Worm (Caenorhabditis elegans): ENCODE results near the gene clec-170.

clec-170 gene

DNA sequence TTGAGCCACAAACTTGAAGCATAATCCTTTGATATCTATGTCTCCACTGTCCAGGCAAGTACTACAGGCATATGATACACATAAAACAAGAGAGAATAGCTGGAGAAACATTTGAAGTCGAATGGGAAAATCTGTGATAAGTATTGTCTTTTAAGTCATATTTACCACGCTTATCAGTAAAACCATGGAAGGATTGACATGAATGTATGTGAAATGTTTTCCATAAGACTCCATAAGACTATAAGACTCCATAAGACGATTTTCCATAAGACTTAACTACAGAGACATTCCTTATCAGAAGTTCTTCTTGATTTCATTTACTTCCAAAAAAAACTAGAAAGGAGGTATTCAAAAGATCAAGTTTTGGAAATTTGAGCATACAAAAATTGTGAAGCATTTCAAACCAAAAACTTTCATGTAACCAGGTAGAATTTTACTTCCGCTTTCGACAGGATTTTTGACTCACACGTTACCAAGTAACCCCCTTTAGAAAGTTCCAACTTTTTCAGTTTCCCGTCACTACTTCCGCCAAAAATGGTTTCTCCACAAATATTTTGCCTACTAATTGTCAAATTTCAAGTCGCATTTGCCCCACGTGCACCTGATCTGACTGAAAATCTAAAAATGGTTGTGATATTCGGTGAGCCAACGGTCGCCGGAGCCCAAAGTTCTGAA is 19.8 kb upstream of the clec-170 start, which contains the start of the genes clec-165 and F38A1.11:
Gene clec-165 (minus strand): TSS at position 125 of the 675 bp plus-strand sequence.
Gene F38A1.11 (plus strand): TSS at position 625 of the 675 bp plus-strand sequence.
- TF ChIP-seq sea-1 (GFP tag; conservative IDR thresholded peaks at IDR 0.05) = no peak
- TF ChIP-seq ama-1 (optimal IDR thresholded peaks at IDR 0.05) = no peak
- no peak for TF ChIP-seq hmbx-1 (tag; optimal IDR thresholded peaks at IDR 0.05)
- TF ChIP-seq pes-1 (GFP tag; IDR thresholded peaks at IDR 0.05) = no peak
- no peak for TF ChIP-seq flt-1 (GFP tag; IDR thresholded peaks at IDR 0.05)
- TF ChIP-seq ceh-36 (tag; optimal IDR thresholded peaks at IDR 0.05) = no peak
- no peak for TF ChIP-seq F13C5.2 (tag; optimal IDR thresholded peaks at IDR 0.05)
- TF ChIP-seq tbx-37 (GFP tag; conservative IDR thresholded peaks at IDR 0.05) = no peak
- TF ChIP-seq aly-1 (tag; optimal IDR thresholded peaks at IDR 0.05) = no peak
- TF ChIP-seq tra-4 (tag; optimal IDR thresholded peaks at IDR 0.05) = no peak
- no peak for TF ChIP-seq scrt-1 (GFP tag; IDR thresholded peaks at IDR 0.05)
- TF ChIP-seq ceh-13 (GFP tag; optimal IDR thresholded peaks at IDR 0.05) = no peak
- TF ChIP-seq ets-7 (tag; optimal IDR thresholded peaks at IDR 0.05) = no peak

DNA sequence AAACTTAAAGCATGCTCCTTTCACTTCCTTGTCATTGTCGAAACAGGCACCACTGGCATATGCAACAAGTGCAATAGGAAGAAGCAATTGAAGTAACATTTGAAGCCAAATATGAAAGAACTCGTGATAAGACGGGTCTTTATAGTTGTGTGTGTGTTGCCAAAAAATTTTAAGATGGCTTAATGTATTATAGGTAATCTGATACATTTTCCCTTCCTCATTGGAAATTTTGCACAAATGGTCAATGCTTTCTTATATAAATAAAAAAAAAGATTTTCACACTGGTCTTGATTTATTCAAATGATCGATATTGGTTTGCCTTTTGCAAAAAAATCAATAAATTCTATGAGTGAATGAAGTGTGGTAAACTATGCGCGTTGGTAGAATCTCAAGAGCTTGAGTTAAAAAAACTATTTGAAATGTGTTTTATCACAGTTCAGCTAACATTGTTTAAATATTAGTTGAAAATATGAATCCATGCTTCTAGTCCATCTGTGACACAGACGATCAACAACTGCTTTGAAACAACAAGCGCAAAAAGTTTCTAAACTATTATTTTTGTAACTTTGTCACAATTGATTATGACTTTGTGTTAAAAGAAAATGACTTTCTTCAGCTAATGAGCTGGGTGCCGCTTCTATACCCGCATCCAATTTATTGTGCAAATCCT is 15.3 kb upstream of the clec-170 start, which contains the start of the genes clec-166 and F38A1.6:
Gene clec-166 (minus strand): TSS at position 101 of the 670 bp plus-strand sequence.
Gene F38A1.6 (plus strand): TSS at position 620 of the 670 bp plus-strand sequence.
- TF ChIP-seq B0310.2 (tag; optimal IDR thresholded peaks at IDR 0.05) = no peak
- no peak for TF ChIP-seq tbx-37 (GFP tag; conservative IDR thresholded peaks at IDR 0.05)
- no peak for TF ChIP-seq hnd-1 (tag; optimal IDR thresholded peaks at IDR 0.05)
- TF ChIP-seq hmbx-1 (tag; optimal IDR thresholded peaks at IDR 0.05) = no peak
- no peak for TF ChIP-seq ceh-13 (GFP tag; optimal IDR thresholded peaks at IDR 0.05)
- TF ChIP-seq ets-7 (tag; optimal IDR thresholded peaks at IDR 0.05) = no peak
- TF ChIP-seq ceh-36 (tag; optimal IDR thresholded peaks at IDR 0.05) = no peak
- no peak for TF ChIP-seq aly-1 (tag; optimal IDR thresholded peaks at IDR 0.05)
- no peak for TF ChIP-seq scrt-1 (GFP tag; IDR thresholded peaks at IDR 0.05)
- no peak for TF ChIP-seq F13C5.2 (tag; optimal IDR thresholded peaks at IDR 0.05)
- TF ChIP-seq hmg-4 (GFP tag; optimal IDR thresholded peaks at IDR 0.05) = no peak
- no peak for TF ChIP-seq flt-1 (GFP tag; IDR thresholded peaks at IDR 0.05)
- TF ChIP-seq tra-4 (tag; optimal IDR thresholded peaks at IDR 0.05) = no peak
- TF ChIP-seq sea-1 (GFP tag; conservative IDR thresholded peaks at IDR 0.05) = no peak
- TF ChIP-seq ama-1 (optimal IDR thresholded peaks at IDR 0.05) = no peak
- TF ChIP-seq tbx-11 (GFP tag; IDR thresholded peaks at IDR 0.05) = no peak
- no peak for TF ChIP-seq pes-1 (GFP tag; IDR thresholded peaks at IDR 0.05)

DNA sequence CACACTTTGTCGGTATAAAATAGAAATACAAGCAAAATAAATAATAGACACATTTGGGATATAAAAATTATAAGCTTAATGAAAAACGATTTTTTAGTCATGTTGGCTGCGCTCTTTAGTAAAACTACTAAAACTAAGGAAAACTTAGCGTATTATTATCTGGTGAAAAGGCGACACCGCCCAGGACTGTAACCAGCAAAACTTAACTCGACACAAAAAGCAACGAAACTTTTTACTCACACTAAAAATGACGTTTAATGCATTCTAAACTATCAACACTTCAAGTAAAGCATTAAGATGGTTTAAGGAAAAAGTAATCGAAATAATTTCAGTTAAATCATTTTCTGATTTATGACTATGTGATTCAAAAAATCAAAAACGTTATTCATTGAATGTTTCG is 11.0 kb upstream of the clec-170 start, which contains the start of gene clec-167:
Gene clec-167 (minus strand): TSS at position 101 of the 400 bp plus-strand sequence.
- TF ChIP-seq ceh-13 (GFP tag; optimal IDR thresholded peaks at IDR 0.05) (no peak), sea-1 (GFP tag; conservative IDR thresholded peaks at IDR 0.05) (no peak), aly-1 (tag; optimal IDR thresholded peaks at IDR 0.05) (no peak), flt-1 (GFP tag; IDR thresholded peaks at IDR 0.05) (no peak), ets-7 (tag; optimal IDR thresholded peaks at IDR 0.05) (no peak), scrt-1 (GFP tag; IDR thresholded peaks at IDR 0.05) (no peak), hmg-4 (GFP tag; optimal IDR thresholded peaks at IDR 0.05) (no peak), F13C5.2 (tag; optimal IDR thresholded peaks at IDR 0.05) (no peak), tbx-37 (GFP tag; conservative IDR thresholded peaks at IDR 0.05) (no peak), tbx-11 (GFP tag; IDR thresholded peaks at IDR 0.05) (no peak), ceh-36 (tag; optimal IDR thresholded peaks at IDR 0.05) (no peak), hmbx-1 (tag; optimal IDR thresholded peaks at IDR 0.05) (no peak), B0310.2 (tag; optimal IDR thresholded peaks at IDR 0.05) (no peak), hnd-1 (tag; optimal IDR thresholded peaks at IDR 0.05) (no peak), pes-1 (GFP tag; IDR thresholded peaks at IDR 0.05) (no peak), tra-4 (tag; optimal IDR thresholded peaks at IDR 0.05) (no peak)

DNA sequence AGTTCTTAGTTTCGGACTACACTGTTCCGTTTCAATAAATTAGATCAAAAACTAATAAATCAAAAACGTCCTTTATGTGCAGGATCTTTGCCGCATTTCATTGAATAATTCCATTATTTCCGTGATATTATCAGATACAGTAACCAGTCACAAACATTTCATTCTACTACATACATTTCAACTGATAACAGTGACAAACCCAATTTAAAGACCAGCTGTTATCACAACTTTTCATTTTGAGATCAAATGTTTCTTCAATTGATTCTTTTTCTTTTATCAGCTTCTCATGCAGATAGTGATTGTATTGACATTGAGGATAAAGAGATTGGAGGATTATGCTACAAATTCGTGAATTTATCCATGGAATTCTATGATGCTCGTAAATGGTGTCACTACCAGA is 9.9 kb upstream of the clec-170 start, which contains the start of gene clec-168:
Gene clec-168 (plus strand): TSS at position 247 of the 400 bp plus-strand sequence.
- no peak for TF ChIP-seq ceh-13 (GFP tag; optimal IDR thresholded peaks at IDR 0.05)
- TF ChIP-seq tra-4 (tag; optimal IDR thresholded peaks at IDR 0.05) = no peak
- no peak for TF ChIP-seq hmg-4 (GFP tag; optimal IDR thresholded peaks at IDR 0.05)
- TF ChIP-seq aly-1 (tag; optimal IDR thresholded peaks at IDR 0.05) = no peak
- no peak for TF ChIP-seq sea-1 (GFP tag; conservative IDR thresholded peaks at IDR 0.05)
- TF ChIP-seq ceh-36 (tag; optimal IDR thresholded peaks at IDR 0.05) = no peak
- TF ChIP-seq scrt-1 (GFP tag; IDR thresholded peaks at IDR 0.05) = no peak
- TF ChIP-seq flt-1 (GFP tag; IDR thresholded peaks at IDR 0.05) = no peak
- no peak for TF ChIP-seq B0310.2 (tag; optimal IDR thresholded peaks at IDR 0.05)
- no peak for TF ChIP-seq ama-1 (optimal IDR thresholded peaks at IDR 0.05)

DNA sequence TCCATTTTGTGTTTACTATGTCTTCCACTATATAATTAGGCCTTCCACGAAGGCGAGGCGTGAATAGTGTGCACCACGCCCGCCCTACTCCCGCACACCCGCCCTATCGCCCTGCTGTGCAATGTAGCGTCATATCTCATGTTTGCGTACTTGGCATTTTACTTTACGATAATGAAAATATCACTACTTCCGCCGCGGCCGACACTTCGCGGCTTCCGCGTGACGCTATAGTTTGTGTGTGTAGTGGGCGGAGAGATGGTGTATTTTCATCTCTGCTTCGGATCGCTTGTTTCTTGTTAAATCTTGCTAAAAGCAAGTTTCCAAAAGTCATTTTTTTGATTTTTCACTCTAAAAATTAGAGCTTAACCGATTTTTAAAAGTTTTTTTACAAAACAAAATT is 6.2 kb upstream of the clec-170 start:
- TF ChIP-seq scrt-1 (GFP tag; IDR thresholded peaks at IDR 0.05) (no peak), tbx-11 (GFP tag; IDR thresholded peaks at IDR 0.05) (no peak)

DNA sequence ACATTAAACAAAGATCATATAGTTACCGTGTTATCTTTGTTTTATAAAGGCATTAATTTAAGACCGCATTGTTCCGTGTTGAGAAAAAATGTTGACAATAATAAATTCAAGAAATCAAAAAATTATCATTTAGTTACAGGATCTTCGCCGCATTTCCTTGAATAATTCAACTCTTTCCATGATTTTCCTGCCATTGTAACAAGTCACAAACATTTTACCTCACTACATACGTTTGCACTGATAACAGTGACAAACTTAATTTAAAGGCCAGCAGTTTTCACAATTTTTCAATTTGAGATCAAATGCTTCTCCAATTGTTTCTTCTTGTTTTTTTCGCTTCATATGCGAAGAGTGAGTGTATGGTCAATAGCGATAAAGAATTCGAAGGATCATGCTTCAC is 5.6 kb upstream of the clec-170 start, which contains the start of gene clec-169:
Gene clec-169 (plus strand): TSS at position 301 of the 400 bp plus-strand sequence.
- TF ChIP-seq flt-1 (GFP tag; IDR thresholded peaks at IDR 0.05) (no peak), ets-7 (tag; optimal IDR thresholded peaks at IDR 0.05) (no peak), F13C5.2 (tag; optimal IDR thresholded peaks at IDR 0.05) (no peak)

DNA sequence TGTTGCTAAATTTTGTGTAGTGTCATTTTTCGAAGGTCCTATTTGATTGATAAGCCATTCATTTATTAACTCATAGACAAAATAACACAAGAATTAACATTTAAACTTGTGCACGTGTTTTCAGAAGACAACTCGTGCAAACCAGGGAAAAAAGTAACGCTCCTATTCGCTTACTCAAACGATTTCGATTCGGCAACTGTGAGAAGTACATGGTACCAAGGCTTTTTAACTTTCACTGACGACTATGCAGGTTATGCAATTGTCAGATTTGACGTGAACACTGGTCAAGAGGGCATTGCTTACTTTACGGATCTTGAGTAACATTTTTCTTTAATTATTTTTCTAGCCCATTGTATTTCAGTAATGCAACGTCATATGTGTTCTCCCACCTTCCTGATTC is 4.7 kb upstream of the clec-170 start:
- no peak for TF ChIP-seq hnd-1 (tag; optimal IDR thresholded peaks at IDR 0.05)

Data from whole organism, early embryonic.